Fruit fly (Drosophila melanogaster) Kc167 (cell line): ENCODE data around the gene Tm1.

Experiments
- Myc ChIP-seq: fragments of >200 bp; optimal IDR thresholded peaks from 2 replicates; lab custom pipeline; 2017; ENCODE audit warnings: missing external identifiers
- Sin3A ChIP-seq: fragments of >200 bp; optimal IDR thresholded peaks from 2 replicates; lab custom pipeline; 2018; ENCODE audit warnings: missing external identifiers
- h ChIP-seq: fragments of >200 bp; optimal IDR thresholded peaks from 3 replicates; lab custom pipeline; 2018; ENCODE audit warnings: missing external identifiers
- insv ChIP-seq: fragments of >200 bp; optimal IDR thresholded peaks from 3 replicates; lab custom pipeline; 2018; ENCODE audit warnings: missing external identifiers
- psq ChIP-seq: fragments of >200 bp; optimal IDR thresholded peaks from 2 replicates; lab custom pipeline; 2017; ENCODE audit warnings: missing external identifiers
- ttk ChIP-seq: sonication (Bioruptor generic); optimal IDR thresholded peaks from 2 replicates; lab custom pipeline; 2017; ENCODE audit warnings: missing external identifiers

The Tm1 gene

dm6 chr3R:15293005-15293877 is 15.2 kb downstream of the Tm1 start:
- no peak for TF ChIP-seq h (lab: Kevin White, UChicago)
- TF ChIP-seq insv (lab: Kevin White, UChicago), result no peak
- no peak for TF ChIP-seq Myc (lab: Kevin White, UChicago)
- TF ChIP-seq Sin3A (lab: Kevin White, UChicago), result no peak
- TF ChIP-seq psq (lab: Kevin White, UChicago), result no peak
- no peak for TF ChIP-seq ttk (lab: Kevin White, UChicago)

- no peak for TF ChIP-seq Sin3A (lab: Kevin White, UChicago)
- no peak for TF ChIP-seq Myc (lab: Kevin White, UChicago)
- TF ChIP-seq insv (lab: Kevin White, UChicago), result no peak
- TF ChIP-seq ttk (lab: Kevin White, UChicago), result no peak
- TF ChIP-seq h (lab: Kevin White, UChicago), result no peak
- no peak for TF ChIP-seq psq (lab: Kevin White, UChicago)
These were observed 15.9 kb downstream of the Tm1 start for dm6 chr3R:15293878-15294350.

- TF ChIP-seq h (lab: Kevin White, UChicago) (no peak), psq (lab: Kevin White, UChicago) (no peak), Myc (lab: Kevin White, UChicago) (no peak), ttk (lab: Kevin White, UChicago) (no peak), Sin3A (lab: Kevin White, UChicago) (no peak), insv (lab: Kevin White, UChicago) (no peak)
These were observed 19.9 kb downstream of the Tm1 start for dm6 chr3R:15297904-15298303.

dm6 chr3R:15305246-15305645 is 27.2 kb downstream of the Tm1 start:
- no peak for TF ChIP-seq insv (lab: Kevin White, UChicago)
- TF ChIP-seq h (lab: Kevin White, UChicago), result no peak
- TF ChIP-seq ttk (lab: Kevin White, UChicago), result no peak
- no peak for TF ChIP-seq Myc (lab: Kevin White, UChicago)
- TF ChIP-seq psq (lab: Kevin White, UChicago), result no peak
- no peak for TF ChIP-seq Sin3A (lab: Kevin White, UChicago)

- TF ChIP-seq insv (lab: Kevin White, UChicago) (no peak), psq (lab: Kevin White, UChicago) (no peak), h (lab: Kevin White, UChicago) (no peak), Myc (lab: Kevin White, UChicago) (no peak)
These were observed 31.9 kb downstream of the Tm1 start, which contains the start of gene Tm2 for dm6 chr3R:15309924-15310323. Gene Tm2 (plus strand): TSS chr3R:15310193.

- TF ChIP-seq Sin3A (lab: Kevin White, UChicago) (no peak), Myc (lab: Kevin White, UChicago) (no peak), ttk (lab: Kevin White, UChicago) (no peak), h (lab: Kevin White, UChicago) (no peak)
These were observed 32.7 kb downstream of the Tm1 start for dm6 chr3R:15310695-15311094.

- TF ChIP-seq Myc (lab: Kevin White, UChicago) (no peak), psq (lab: Kevin White, UChicago) (no peak), Sin3A (lab: Kevin White, UChicago) (no peak), h (lab: Kevin White, UChicago) (no peak), ttk (lab: Kevin White, UChicago) (no peak), insv (lab: Kevin White, UChicago) (no peak)
These were observed 35.8 kb downstream of the Tm1 start for dm6 chr3R:15313836-15314235.

dm6 chr3R:15316326-15316725 is 38.3 kb downstream of the Tm1 start, which contains the start of gene CG14866:
Gene CG14866 (plus strand): TSS chr3R:15316471.
- TF ChIP-seq Myc (lab: Kevin White, UChicago), result no peak
- no peak for TF ChIP-seq ttk (lab: Kevin White, UChicago)
- no peak for TF ChIP-seq h (lab: Kevin White, UChicago)
- TF ChIP-seq psq (lab: Kevin White, UChicago), result no peak
- no peak for TF ChIP-seq insv (lab: Kevin White, UChicago)
- no peak for TF ChIP-seq Sin3A (lab: Kevin White, UChicago)

dm6 chr3R:15319912-15320746 is 42.1 kb downstream of the Tm1 start, which contains the start of the genes CG6276 and CG44040:
Gene CG6276 (minus strand): TSS chr3R:15320069.
Gene CG44040 (plus strand): TSS chr3R:15320378.
- TF ChIP-seq psq (lab: Kevin White, UChicago) (no peak), insv (lab: Kevin White, UChicago) (no peak), ttk (lab: Kevin White, UChicago) (no peak), Myc (lab: Kevin White, UChicago) (no peak), h (lab: Kevin White, UChicago) (no peak), Sin3A (lab: Kevin White, UChicago) (no peak)

dm6 chr3R:15320747-15321085 is 42.7 kb downstream of the Tm1 start, which contains the start of gene ear:
Gene ear (plus strand): TSS chr3R:15320756.
- TF ChIP-seq Sin3A (lab: Kevin White, UChicago) (no peak), h (lab: Kevin White, UChicago) (no peak), Myc (lab: Kevin White, UChicago) (no peak), insv (lab: Kevin White, UChicago) (no peak), ttk (lab: Kevin White, UChicago) (no peak), psq (lab: Kevin White, UChicago) (no peak)
